Fruit fly (Drosophila melanogaster): ENCODE data around the gene Syx18.

- TF ChIP-seq Crg-1 (GFP tag; optimal IDR thresholded peaks at IDR 0.05): no peak
- no peak for TF ChIP-seq Mnt (GFP tag; optimal IDR thresholded peaks at IDR 0.05)
- TF ChIP-seq CG5204 (GFP tag; optimal IDR thresholded peaks at IDR 0.05): no peak
Measured at dm6 chr3R:24580963-24581277, 44.4 kb downstream of the Syx18 start.

Measured in whole organism, adult.